Worm (Caenorhabditis elegans): Measurements from ENCODE around the gene nhr-21.

The nhr-21 gene

DNA sequence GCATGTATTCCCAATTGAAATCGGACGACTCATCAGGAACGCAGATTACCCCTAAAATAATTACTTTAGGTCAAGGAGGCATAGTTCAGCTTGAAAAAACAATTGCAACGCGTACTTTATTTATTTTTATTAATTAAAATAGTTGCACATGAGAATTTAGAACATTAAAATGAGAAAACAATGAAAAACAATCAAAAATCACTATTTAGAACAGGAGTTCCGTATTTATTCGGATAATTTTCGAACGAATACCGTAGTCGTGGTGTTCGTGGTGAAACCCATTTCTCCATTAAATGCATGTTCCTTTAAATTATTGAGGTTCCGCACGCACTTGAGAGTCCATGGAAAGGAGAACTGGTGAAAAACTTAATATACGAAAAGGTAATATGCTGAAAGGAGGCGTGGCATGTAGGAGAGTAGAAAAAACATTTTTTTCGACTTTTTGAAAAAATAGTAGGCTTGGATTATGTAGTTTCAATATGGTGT, 40.8 kb upstream of the nhr-21 start, which contains the start of gene puf-8:
Gene puf-8, minus strand, starts transcription at position 51 of the 486 bp plus-strand sequence.
- TF ChIP-seq F13H6.1 (tag; optimal IDR thresholded peaks at IDR 0.05): no peak

- no peak for TF ChIP-seq ztf-4 (tag; optimal IDR thresholded peaks at IDR 0.05)
- no peak for TF ChIP-seq nhr-12 (tag; optimal IDR thresholded peaks at IDR 0.05)
- TF ChIP-seq elt-1 (tag; optimal IDR thresholded peaks at IDR 0.05): no peak
- no peak for TF ChIP-seq crh-2 (tag; optimal IDR thresholded peaks at IDR 0.05)
- no peak for TF ChIP-seq mbf-1 (tag; optimal IDR thresholded peaks at IDR 0.05)
- no peak for TF ChIP-seq nhr-77 (tag; optimal IDR thresholded peaks at IDR 0.05)
- TF ChIP-seq nhr-23 (tag; optimal IDR thresholded peaks at IDR 0.05): no peak
- TF ChIP-seq sma-3 (GFP tag; optimal IDR thresholded peaks at IDR 0.05): no peak
- no peak for TF ChIP-seq lin-39 (tag; optimal IDR thresholded peaks at IDR 0.05)
- TF ChIP-seq sem-4 (tag; optimal IDR thresholded peaks at IDR 0.05): no peak
- TF ChIP-seq ZK546.5 (tag; optimal IDR thresholded peaks at IDR 0.05): no peak
- no peak for TF ChIP-seq blmp-1 (tag; optimal IDR thresholded peaks at IDR 0.05; ENCODE audit: insufficient read depth)
- no peak for TF ChIP-seq lsy-2 (tag; optimal IDR thresholded peaks at IDR 0.05)
- TF ChIP-seq elt-3 (tag; optimal IDR thresholded peaks at IDR 0.05): no peak
Measured at ce11 chrII:7299042-7299441, 40.0 kb upstream of the nhr-21 start, which contains the start of gene C30G12.1. Gene C30G12.1, plus strand, starts transcription at chrII:7299342.

- TF ChIP-seq crh-2 (tag; optimal IDR thresholded peaks at IDR 0.05) (no peak), blmp-1 (tag; optimal IDR thresholded peaks at IDR 0.05; ENCODE audit: insufficient read depth) (peak; percentile 27), C34F6.9 (tag; optimal IDR thresholded peaks at IDR 0.05) (peak; percentile 81), sma-3 (GFP tag; optimal IDR thresholded peaks at IDR 0.05) (peak; percentile 71), R02D3.7 (tag; optimal IDR thresholded peaks at IDR 0.05) (peak; percentile 26), nhr-12 (tag; optimal IDR thresholded peaks at IDR 0.05) (no peak), lin-39 (tag; optimal IDR thresholded peaks at IDR 0.05) (no peak), nhr-10 (tag; optimal IDR thresholded peaks at IDR 0.05) (no peak), lsy-2 (tag; optimal IDR thresholded peaks at IDR 0.05) (peak in 1 of 2 experiments; percentile 74), nhr-129 (tag; optimal IDR thresholded peaks at IDR 0.05) (peak; percentile 31), sma-9 (GFP tag; optimal IDR thresholded peaks at IDR 0.05) (peak; percentile 91), sma-9 (tag; optimal IDR thresholded peaks at IDR 0.05) (no peak), nhr-21 (tag; optimal IDR thresholded peaks at IDR 0.05) (peak; percentile 41), Y55F3AM.14 (GFP tag; optimal IDR thresholded peaks at IDR 0.05) (no peak), mab-5 (tag; optimal IDR thresholded peaks at IDR 0.05) (peak; percentile 30), gmeb-1 (tag; optimal IDR thresholded peaks at IDR 0.05) (peak; percentile 79), unc-55 (GFP tag; optimal IDR thresholded peaks at IDR 0.05) (no peak)
Measured at ce11 chrII:7301670-7302151, 37.3 kb upstream of the nhr-21 start, which contains the start of gene cul-4. Gene cul-4, plus strand, starts transcription at chrII:7302101.

DNA sequence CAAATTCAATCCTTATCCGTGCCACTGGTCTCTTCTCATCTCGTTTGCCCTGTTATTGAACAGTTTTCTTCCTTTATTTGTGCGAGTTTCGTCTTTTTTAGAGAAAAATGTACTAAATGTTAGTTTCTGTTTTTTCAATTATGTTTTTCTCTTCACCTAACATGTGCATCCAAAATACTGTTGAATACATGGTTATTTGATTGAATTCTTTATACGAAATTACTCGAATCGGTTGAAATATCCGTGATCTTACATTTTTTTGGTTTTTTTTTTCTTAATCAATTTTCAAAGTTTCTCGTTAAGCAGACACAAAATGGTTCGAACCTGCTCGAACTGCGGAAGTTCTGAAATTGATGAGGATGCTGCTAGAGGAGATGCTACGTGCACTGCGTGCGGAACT, 33.5 kb upstream of the nhr-21 start, which contains the start of gene brf-1:
Gene brf-1, plus strand, starts transcription at position 301 of the 400 bp plus-strand sequence.
- TF ChIP-seq aly-2 (tag; optimal IDR thresholded peaks at IDR 0.05) (no peak), fos-1 (tag; optimal IDR thresholded peaks at IDR 0.05) (no peak), elt-3 (tag; optimal IDR thresholded peaks at IDR 0.05) (no peak), lin-13 (GFP tag; optimal IDR thresholded peaks at IDR 0.05) (no peak), nhr-6 (tag; optimal IDR thresholded peaks at IDR 0.05) (no peak), nhr-12 (tag; optimal IDR thresholded peaks at IDR 0.05) (no peak), skn-1 (tag; optimal IDR thresholded peaks at IDR 0.05) (no peak)

- TF ChIP-seq lsy-2 (tag; optimal IDR thresholded peaks at IDR 0.05): peak in 1 of 2 experiments; percentile 37
- TF ChIP-seq fos-1 (tag; optimal IDR thresholded peaks at IDR 0.05): no peak
- peak; percentile 36 for TF ChIP-seq unc-55 (GFP tag; optimal IDR thresholded peaks at IDR 0.05)
- peak; percentile 48 for TF ChIP-seq C34F6.9 (tag; optimal IDR thresholded peaks at IDR 0.05)
- peak; percentile 41 for TF ChIP-seq nhr-129 (tag; optimal IDR thresholded peaks at IDR 0.05)
- no peak for TF ChIP-seq dmd-4 (tag; optimal IDR thresholded peaks at IDR 0.05)
Measured at ce11 chrII:7310023-7310422, 29.0 kb upstream of the nhr-21 start, which contains the start of the genes F45E12.5 and cnep-1. Gene F45E12.5, minus strand, starts transcription at chrII:7310115. Gene cnep-1, plus strand, starts transcription at chrII:7310348.

ce11 chrII:7314083-7314482, 24.9 kb upstream of the nhr-21 start, which contains the start of gene F45E12.6:
Gene F45E12.6, minus strand, starts transcription at chrII:7314183.
- TF ChIP-seq nhr-77 (tag; optimal IDR thresholded peaks at IDR 0.05) (no peak), elt-3 (tag; optimal IDR thresholded peaks at IDR 0.05) (no peak), nhr-237 (tag; optimal IDR thresholded peaks at IDR 0.05) (no peak), nhr-10 (tag; optimal IDR thresholded peaks at IDR 0.05) (no peak), nhr-6 (tag; optimal IDR thresholded peaks at IDR 0.05) (no peak), ceh-82 (tag; optimal IDR thresholded peaks at IDR 0.05) (no peak), ceh-16 (tag; optimal IDR thresholded peaks at IDR 0.05) (no peak), fos-1 (tag; optimal IDR thresholded peaks at IDR 0.05) (no peak), nhr-25 (tag; optimal IDR thresholded peaks at IDR 0.05) (no peak), C34F6.9 (tag; optimal IDR thresholded peaks at IDR 0.05) (no peak), blmp-1 (tag; optimal IDR thresholded peaks at IDR 0.05; ENCODE audit: insufficient read depth) (no peak), aly-2 (tag; optimal IDR thresholded peaks at IDR 0.05) (no peak), lin-11 (tag; optimal IDR thresholded peaks at IDR 0.05) (no peak), mab-5 (tag; optimal IDR thresholded peaks at IDR 0.05) (no peak)
